Worm (Caenorhabditis elegans): ENCODE data around the gene che-12.

che-12 gene

DNA sequence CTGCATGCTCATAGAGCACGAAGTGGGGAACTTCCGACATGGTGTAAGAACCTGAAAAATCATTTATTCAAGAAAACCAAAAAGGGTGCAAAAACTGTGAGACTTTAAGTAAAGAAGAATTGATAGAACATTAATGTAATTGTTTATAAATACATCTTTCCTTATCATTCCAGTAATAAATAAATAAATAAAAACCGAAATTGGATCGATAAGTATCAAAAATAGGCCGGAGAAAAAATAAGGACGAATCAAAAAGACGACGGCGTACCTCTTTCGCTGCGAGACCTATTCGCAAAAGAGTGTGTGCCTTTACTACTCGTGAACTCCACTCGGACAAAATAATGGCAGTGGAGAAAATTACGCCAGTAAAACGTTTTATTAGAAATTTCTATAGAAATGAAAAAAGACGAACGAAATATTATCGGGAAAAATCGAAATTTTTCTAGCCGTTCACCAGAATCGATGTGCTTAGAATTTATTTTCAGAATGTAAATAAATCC, 45.8 kb upstream of the che-12 start, which contains the start of gene nol-56 (continued):
- TF ChIP-seq attf-4 (tag; optimal IDR thresholded peaks at IDR 0.05) (no peak), zag-1 (tag; optimal IDR thresholded peaks at IDR 0.05) (no peak), ZK546.5 (tag; optimal IDR thresholded peaks at IDR 0.05) (peak in 1 of 2 experiments; percentile 24), saeg-2 (GFP tag; IDR thresholded peaks at IDR 0.05) (no peak), nhr-28 (tag; optimal IDR thresholded peaks at IDR 0.05) (peak; percentile 60), ZK337.2 (GFP tag; IDR thresholded peaks at IDR 0.05) (peak; percentile 74; the same call in 1 of the 2 replicates), dmd-6 (GFP tag; IDR thresholded peaks at IDR 0.05) (peak; percentile 80), F26F4.8 (GFP tag; conservative IDR thresholded peaks at IDR 0.05) (no peak), fkh-10 (GFP tag; optimal IDR thresholded peaks at IDR 0.05) (no peak), fos-1 (tag; optimal IDR thresholded peaks at IDR 0.05) (no peak), arid-1 (GFP tag; conservative IDR thresholded peaks at IDR 0.05) (no peak), ceh-82 (tag; optimal IDR thresholded peaks at IDR 0.05) (no peak), dve-1 (tag; optimal IDR thresholded peaks at IDR 0.05; ENCODE audit: insufficient read depth) (peak; percentile 82), Y5F2A.4 (GFP tag; optimal IDR thresholded peaks at IDR 0.05) (no peak), pha-4 (GFP tag; IDR thresholded peaks at IDR 0.05) (peak; percentile 65; the same call in 1 of the 2 replicates), pha-4 (tag; optimal IDR thresholded peaks at IDR 0.05) (peak; percentile 32), ceh-32 (tag; optimal IDR thresholded peaks at IDR 0.05; ENCODE audit: poor library complexity) (no peak), aha-1 (tag) (no peak), mdt-29 (GFP tag; IDR thresholded peaks at IDR 0.05) (no peak), ceh-28 (tag; optimal IDR thresholded peaks at IDR 0.05) (no peak), egl-27 (tag; optimal IDR thresholded peaks at IDR 0.05) (no peak), dmd-9 (GFP tag; IDR thresholded peaks at IDR 0.05) (0 out of 2 replicates have a peak, but pooled peaks have one; percentile 57), duxl-1 (tag; optimal IDR thresholded peaks at IDR 0.05; ENCODE audit: poor library complexity) (peak; percentile 36), lim-7 (GFP tag; IDR thresholded peaks at IDR 0.05) (no peak), vab-7 (GFP tag; IDR thresholded peaks at IDR 0.05) (no peak; the same call in 1 of the 2 replicates), ceh-20 (GFP tag; IDR thresholded peaks at IDR 0.05) (no peak), R02D3.7 (tag; optimal IDR thresholded peaks at IDR 0.05) (no peak), nhr-10 (tag; optimal IDR thresholded peaks at IDR 0.05) (no peak), F10B5.3 (tag; optimal IDR thresholded peaks at IDR 0.05) (no peak), daf-8 (GFP tag; IDR thresholded peaks at IDR 0.05) (no peak), hlh-30 (tag; optimal IDR thresholded peaks at IDR 0.05; ENCODE audit: insufficient read depth) (peak; percentile 71), mxl-3 (GFP tag; optimal IDR thresholded peaks at IDR 0.05) (no peak), T20F7.1 (GFP tag; optimal IDR thresholded peaks at IDR 0.05) (peak; percentile 77), Y105C5A.15 (GFP tag; IDR thresholded peaks at IDR 0.05) (no peak), ceh-62 (tag; optimal IDR thresholded peaks at IDR 0.05) (no peak), zfp-3 (GFP tag; conservative IDR thresholded peaks at IDR 0.05) (no peak), lin-39 (tag; optimal IDR thresholded peaks at IDR 0.05) (no peak), nhr-11 (tag; optimal IDR thresholded peaks at IDR 0.05) (peak; percentile 62), hif-1 (tag; optimal IDR thresholded peaks at IDR 0.05) (peak; percentile 10 to 58), F37D6.2 (tag; optimal IDR thresholded peaks at IDR 0.05) (peak; percentile 47), ces-1 (GFP tag; optimal IDR thresholded peaks at IDR 0.05) (no peak), zip-2 (tag; optimal IDR thresholded peaks at IDR 0.05) (no peak), mxl-2 (GFP tag; conservative IDR thresholded peaks at IDR 0.05) (no peak), nhr-77 (tag; optimal IDR thresholded peaks at IDR 0.05) (peak; percentile 71), nhr-237 (tag; optimal IDR thresholded peaks at IDR 0.05) (no peak), aly-2 (tag; optimal IDR thresholded peaks at IDR 0.05) (no peak), tra-1 (GFP tag; IDR thresholded peaks at IDR 0.05) (no peak), lir-3 (tag; optimal IDR thresholded peaks at IDR 0.05) (no peak), nhr-48 (tag; optimal IDR thresholded peaks at IDR 0.05) (peak; percentile 27), nhr-111 (GFP tag; optimal IDR thresholded peaks at IDR 0.05) (no peak), zfp-2 (tag; optimal IDR thresholded peaks at IDR 0.05) (peak; percentile 22), F44E2.7 (GFP tag; IDR thresholded peaks at IDR 0.05) (no peak)

Measured in whole organism, L4 larva.